Fruit fly (Drosophila melanogaster): ENCODE data around the gene CG3792.
A peak's percentile ranks its signal among the peaks of the same experiment; 100 is the strongest.

Gene CG3792

dm6 chr2L:5009306-5010030 is 32.4 kb downstream of the CG3792 start, which contains the start of gene Rtnl1 (continued):
- TF ChIP-seq lbe (GFP tag; optimal IDR thresholded peaks at IDR 0.05) (no peak), CG7271 (tag; optimal IDR thresholded peaks at IDR 0.05) (no peak), cg (GFP tag; optimal IDR thresholded peaks at IDR 0.05) (peak; percentile 95), CG15514 (GFP tag; optimal IDR thresholded peaks at IDR 0.05) (peak; percentile 84), Max (GFP tag; optimal IDR thresholded peaks at IDR 0.05) (no peak), grn (GFP tag; optimal IDR thresholded peaks at IDR 0.05) (no peak), br (optimal IDR thresholded peaks at IDR 0.05) (no peak), pzg (GFP tag; optimal IDR thresholded peaks at IDR 0.05) (peak; percentile 99), PHDP (tag; optimal IDR thresholded peaks at IDR 0.05) (no peak), pho (GFP tag; optimal IDR thresholded peaks at IDR 0.05) (peak; percentile 49), dm (GFP tag; optimal IDR thresholded peaks at IDR 0.05) (peak; percentile 40), Deaf1 (tag; optimal IDR thresholded peaks at IDR 0.05) (peak; percentile 29), CTCF (GFP tag; optimal IDR thresholded peaks at IDR 0.05) (peak; percentile 78), ssp (GFP tag; IDR thresholded peaks at IDR 0.05) (no peak), az2 (GFP tag; optimal IDR thresholded peaks at IDR 0.05) (peak; percentile 3), vnd (GFP tag; IDR thresholded peaks at IDR 0.05; ENCODE audit: partially characterized antibody) (peak; percentile 80), ac (GFP tag; optimal IDR thresholded peaks at IDR 0.05) (no peak), pb (GFP tag; optimal IDR thresholded peaks at IDR 0.05) (no peak), tap (tag; optimal IDR thresholded peaks at IDR 0.05) (no peak), her (GFP tag; optimal IDR thresholded peaks at IDR 0.05) (peak; percentile 32), Hmr (GFP tag; optimal IDR thresholded peaks at IDR 0.05) (peak; percentile 73), CG10979 (tag; optimal IDR thresholded peaks at IDR 0.05) (peak; percentile 17), CG13296 (GFP tag; optimal IDR thresholded peaks at IDR 0.05) (no peak), CG14667 (GFP tag; IDR thresholded peaks at IDR 0.05) (no peak), Mes4 (GFP tag; optimal IDR thresholded peaks at IDR 0.05) (no peak), nom (GFP tag; optimal IDR thresholded peaks at IDR 0.05) (peak; percentile 30), CG4360 (GFP tag; IDR thresholded peaks at IDR 0.05) (no peak), gcm (GFP tag; optimal IDR thresholded peaks at IDR 0.05) (peak; percentile 3), bsh (GFP tag; optimal IDR thresholded peaks at IDR 0.05) (no peak), jumu (GFP tag; optimal IDR thresholded peaks at IDR 0.05) (peak; percentile 72), CG2129 (GFP tag; IDR thresholded peaks at IDR 0.05; ENCODE audit: partially characterized antibody) (peak; percentile 80), cwo (GFP tag; optimal IDR thresholded peaks at IDR 0.05) (no peak), CG10543 (GFP tag; optimal IDR thresholded peaks at IDR 0.05) (peak; percentile 6), CG1233 (GFP tag; optimal IDR thresholded peaks at IDR 0.05) (no peak), cato (GFP tag; optimal IDR thresholded peaks at IDR 0.05; ENCODE audit: borderline replicate concordance) (no peak), peb (GFP tag; IDR thresholded peaks at IDR 0.05) (no peak), CG30403 (GFP tag; optimal IDR thresholded peaks at IDR 0.05) (peak; percentile 35), CG6272 (GFP tag; IDR thresholded peaks at IDR 0.05) (0 out of 2 replicates have a peak, but pooled peaks have one; percentile 46), sim (GFP tag; IDR thresholded peaks at IDR 0.05) (no peak), sens-2 (GFP tag; IDR thresholded peaks at IDR 0.05) (no peak), CG1602 (GFP tag; optimal IDR thresholded peaks at IDR 0.05) (no peak), stc (GFP tag; IDR thresholded peaks at IDR 0.05) (no peak), CG11695 (GFP tag; IDR thresholded peaks at IDR 0.05) (no peak), stwl (tag; optimal IDR thresholded peaks at IDR 0.05) (peak; percentile 71), HHEX (GFP tag; optimal IDR thresholded peaks at IDR 0.05) (no peak), slbo (GFP tag; IDR thresholded peaks at IDR 0.05) (peak; percentile 51; the same call in 1 of the 2 replicates), Nf-YB (GFP tag; optimal IDR thresholded peaks at IDR 0.05) (peak; percentile 21), NFAT (GFP tag; IDR thresholded peaks at IDR 0.05) (peak; percentile 53; the same call in 1 of the 2 replicates), unpg (GFP tag; optimal IDR thresholded peaks at IDR 0.05) (no peak), MBD-R2 (GFP tag; IDR thresholded peaks at IDR 0.05) (peak; percentile 80), hth (optimal IDR thresholded peaks at IDR 0.05) (no peak)
